Worm (Caenorhabditis elegans) whole organism, late embryonic: ENCODE measurements around the gene slc-17.4.
A peak's percentile ranks its signal among the peaks of the same experiment; 100 is the strongest.

Source experiments
- C08G9.2 ChIP-seq: sonication (generic microtip); optimal IDR thresholded peaks from 2 replicates; lab custom pipeline; 2016; ENCODE audit warnings: mild to moderate bottlenecking, missing genetic modification characterization, moderate library complexity, missing compliant biosample characterization
- C38D4.7 ChIP-seq: fragments of 200-800 bp; sonication (Bioruptor generic); optimal IDR thresholded peaks from 2 replicates; lab custom pipeline; 2018; ENCODE audit warnings: mild to moderate bottlenecking, missing genetic modification characterization, moderate library complexity, missing compliant biosample characterization
- F13H6.1 ChIP-seq: sonication (generic microtip); optimal IDR thresholded peaks from 2 replicates; lab custom pipeline; 2016; ENCODE audit warnings: missing genetic modification characterization, missing compliant biosample characterization
- K02D7.2 ChIP-seq: sonication (generic microtip); optimal IDR thresholded peaks from 2 replicates; lab custom pipeline; 2017; ENCODE audit warnings: mild to moderate bottlenecking, missing genetic modification characterization, missing compliant biosample characterization
- K09A11.1 ChIP-seq: sonication (generic microtip); optimal IDR thresholded peaks from 2 replicates; lab custom pipeline; 2017; ENCODE audit warnings: antibody characterized with exemption, mild to moderate bottlenecking, missing genetic modification characterization, missing compliant biosample characterization; ENCODE audit not compliant: insufficient read depth
- T23F11.4 ChIP-seq: fragments of 200-800 bp; sonication (Bioruptor generic); optimal IDR thresholded peaks from 2 replicates; lab custom pipeline; 2018; ENCODE audit warnings: mild to moderate bottlenecking, missing genetic modification characterization, missing compliant biosample characterization
- ceh-2 ChIP-seq: sonication (generic microtip); optimal IDR thresholded peaks from 2 replicates; lab custom pipeline; 2016; ENCODE audit warnings: missing genotype, missing genetic modification characterization, missing compliant biosample characterization
- ceh-22 ChIP-seq: sonication (generic microtip); optimal IDR thresholded peaks from 2 replicates; lab custom pipeline; 2017; ENCODE audit warnings: missing biosample characterization, missing genetic modification characterization
- ceh-24 ChIP-seq: sonication (generic microtip); optimal IDR thresholded peaks from 2 replicates; lab custom pipeline; 2016; ENCODE audit warnings: mild to moderate bottlenecking, missing genetic modification characterization, missing compliant biosample characterization
- ceh-30 ChIP-seq: fragments of 150-350 bp; optimal IDR thresholded peaks from 2 replicates; lab custom pipeline; 2014; ENCODE audit warnings: missing biosample characterization, missing genetic modification characterization
- ceh-45 ChIP-seq: fragments of 200-800 bp; sonication (Bioruptor generic); IDR thresholded peaks from 2 replicates; pipeline ENCODE4 v1.3.6; 2022; ENCODE audit warnings: missing genetic modification reagents, missing genetic modification characterization, missing compliant biosample characterization
- dmd-4 ChIP-seq: sonication (generic microtip); optimal IDR thresholded peaks from 2 replicates; lab custom pipeline; 2016; ENCODE audit warnings: borderline replicate concordance, missing genetic modification characterization, missing compliant biosample characterization
- elt-2 ChIP-seq: sonication (generic microtip); optimal IDR thresholded peaks from 2 replicates; lab custom pipeline; 2016; ENCODE audit warnings: missing genetic modification reagents, missing genetic modification characterization, missing compliant biosample characterization
- elt-4 ChIP-seq: sonication (generic microtip); optimal IDR thresholded peaks from 2 replicates; lab custom pipeline; 2016; ENCODE audit warnings: missing genetic modification characterization, missing compliant biosample characterization
- fkh-10 ChIP-seq: fragments of 150-350 bp; optimal IDR thresholded peaks from 2 replicates; lab custom pipeline; 2014; ENCODE audit warnings: missing biosample characterization, missing genetic modification reagents, missing genetic modification characterization
- fkh-6 ChIP-seq: sonication (generic microtip); optimal IDR thresholded peaks from 2 replicates; lab custom pipeline; 2016; ENCODE audit warnings: missing genetic modification characterization, missing compliant biosample characterization
- hlh-6 ChIP-seq: sonication (generic microtip); optimal IDR thresholded peaks from 2 replicates; lab custom pipeline; 2016; ENCODE audit warnings: missing genotype, missing genetic modification characterization, missing compliant biosample characterization
- lin-11 ChIP-seq: fragments of 200-800 bp; sonication (Bioruptor generic); optimal IDR thresholded peaks from 2 replicates; lab custom pipeline; 2018; ENCODE audit warnings: mild to moderate bottlenecking, missing genetic modification characterization, missing compliant biosample characterization
- nfya-1 ChIP-seq: sonication (generic microtip); optimal IDR thresholded peaks from 2 replicates; lab custom pipeline; 2017; ENCODE audit warnings: missing genetic modification characterization, mild to moderate bottlenecking, missing compliant biosample characterization, antibody characterized with exemption, moderate library complexity
- nhr-11 ChIP-seq: fragments of 150-350 bp; optimal IDR thresholded peaks from 2 replicates; lab custom pipeline; 2014; ENCODE audit warnings: missing biosample characterization, missing genetic modification characterization
- npax-4 ChIP-seq: sonication (generic microtip); optimal IDR thresholded peaks from 2 replicates; lab custom pipeline; 2016; ENCODE audit warnings: missing genetic modification characterization, missing compliant biosample characterization
- pag-3 ChIP-seq: sonication (generic microtip); optimal IDR thresholded peaks from 2 replicates; lab custom pipeline; 2016; ENCODE audit warnings: missing compliant biosample characterization, missing genetic modification characterization, borderline replicate concordance
- pax-1 ChIP-seq: fragments of 150-350 bp; optimal IDR thresholded peaks from 2 replicates; lab custom pipeline; 2014; ENCODE audit warnings: missing biosample characterization, missing genetic modification characterization
- pha-2 ChIP-seq: sonication (generic microtip); optimal IDR thresholded peaks from 2 replicates; lab custom pipeline; 2017; ENCODE audit warnings: mild to moderate bottlenecking, missing genetic modification characterization, missing compliant biosample characterization
- pha-4 ChIP-seq: fragments of 150-350 bp; optimal IDR thresholded peaks from 2 replicates; lab custom pipeline; 2018; ENCODE audit warnings: missing biosample characterization, missing genetic modification reagents, missing genetic modification characterization
- pros-1 ChIP-seq: fragments of 150-350 bp; optimal IDR thresholded peaks from 2 replicates; lab custom pipeline; 2014; ENCODE audit warnings: missing biosample characterization, missing genetic modification reagents, missing genetic modification characterization
- ref-2 ChIP-seq: sonication (generic microtip); optimal IDR thresholded peaks from 2 replicates; lab custom pipeline; 2016; ENCODE audit warnings: missing genetic modification characterization, missing compliant biosample characterization
- sdc-2 ChIP-seq: sonication (generic microtip); optimal IDR thresholded peaks from 2 replicates; lab custom pipeline; 2016; ENCODE audit warnings: missing genotype, missing genetic modification characterization, missing compliant biosample characterization
- sox-2 ChIP-seq: fragments of 200-800 bp; sonication (Bioruptor generic); IDR thresholded peaks from 2 replicates; pipeline ENCODE4 v1.3.6; 2022; ENCODE audit warnings: missing genetic modification reagents, missing genetic modification characterization, missing compliant biosample characterization
- syd-9 ChIP-seq: sonication (generic microtip); optimal IDR thresholded peaks from 2 replicates; lab custom pipeline; 2016; ENCODE audit warnings: mild to moderate bottlenecking, missing genetic modification characterization, moderate library complexity, missing compliant biosample characterization
- tbx-7 ChIP-seq: sonication (generic microtip); optimal IDR thresholded peaks from 2 replicates; lab custom pipeline; 2016; ENCODE audit warnings: missing genotype, missing genetic modification characterization, missing compliant biosample characterization
- ttx-3 ChIP-seq: sonication (generic microtip); optimal IDR thresholded peaks from 2 replicates; lab custom pipeline; 2016; ENCODE audit warnings: missing genetic modification reagents, missing genetic modification characterization, missing compliant biosample characterization
- unc-3 ChIP-seq, 2 experiments: fragments of 200-800 bp in 1 of 2; sonication (Bioruptor generic) in 1 of 2; sonication (generic microtip) in 1 of 2; conservative IDR thresholded peaks in 1 of 2; optimal IDR thresholded peaks in 1 of 2; 2 replicates each; pipeline versions ENCODE4 v1.3.6 to Lab custom; 2016 to 2022; ENCODE audit warnings: missing compliant biosample characterization in 2 of 2, missing genetic modification characterization in 2 of 2, missing genetic modification reagents in 1 of 2
- unc-42 ChIP-seq: sonication (generic microtip); optimal IDR thresholded peaks from 2 replicates; lab custom pipeline; 2016; ENCODE audit warnings: missing genotype, missing genetic modification characterization, missing compliant biosample characterization
- unc-55 ChIP-seq: sonication (generic microtip); optimal IDR thresholded peaks from 2 replicates; lab custom pipeline; 2017; ENCODE audit warnings: missing biosample characterization, missing genetic modification reagents, missing genetic modification characterization
- unc-86 ChIP-seq: sonication (generic microtip); optimal IDR thresholded peaks from 2 replicates; lab custom pipeline; 2016; ENCODE audit warnings: missing genetic modification characterization, missing compliant biosample characterization

The slc-17.4 gene

ce11 chrIV:17263714-17264113 lies 27.8 kb downstream of the slc-17.4 start:
- TF ChIP-seq dmd-4 (tag; lab: Kevin White, UChicago) (no peak), ceh-30 (tag; lab: Kevin White, UChicago) (no peak), lin-11 (tag; lab: Kevin White, UChicago) (no peak), elt-2 (tag; lab: Kevin White, UChicago) (peak; percentile 83), sdc-2 (tag; lab: Kevin White, UChicago) (no peak)

DNA sequence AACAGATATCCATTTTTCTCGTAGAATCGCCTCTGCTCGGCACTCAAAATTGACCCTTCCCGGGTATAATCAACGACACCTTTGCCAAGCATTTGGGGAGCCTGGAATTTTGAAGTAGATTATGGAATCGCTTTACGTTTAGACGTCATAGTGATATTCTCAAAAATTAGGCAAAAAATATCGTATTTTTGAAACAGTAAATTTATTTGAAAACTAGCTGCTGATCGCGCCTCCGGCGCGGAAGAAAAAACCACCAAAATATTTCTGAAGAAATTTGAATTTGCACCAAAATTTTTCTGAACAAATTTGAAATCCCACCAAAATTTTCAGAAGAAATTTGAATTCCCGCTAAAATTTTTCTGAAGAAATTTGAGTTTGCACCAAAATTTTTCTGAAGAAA lies 29.1 kb downstream of the slc-17.4 start, which contains the start of gene ZK550.6:
TSS of gene ZK550.6 (minus strand) at position 101 of the 400 bp plus-strand sequence.
- no peak for TF ChIP-seq lin-11 (tag; lab: Kevin White, UChicago)
- TF ChIP-seq F13H6.1 (tag; lab: Kevin White, UChicago): no peak
- no peak for TF ChIP-seq fkh-10 (GFP tag; lab: Kevin White, UChicago)
- TF ChIP-seq K02D7.2 (tag; lab: Kevin White, UChicago): no peak
- TF ChIP-seq syd-9 (tag; lab: Kevin White, UChicago): no peak
- TF ChIP-seq nhr-11 (tag; lab: Kevin White, UChicago): no peak
- TF ChIP-seq ref-2 (tag; lab: Kevin White, UChicago): no peak
- TF ChIP-seq tbx-7 (tag; lab: Kevin White, UChicago): no peak
- TF ChIP-seq unc-86 (tag; lab: Kevin White, UChicago): no peak
- TF ChIP-seq pha-4 (tag; lab: Kevin White, UChicago): no peak
- no peak for TF ChIP-seq ceh-2 (tag; lab: Kevin White, UChicago)
- TF ChIP-seq K09A11.1 (tag; lab: Kevin White, UChicago): no peak
- TF ChIP-seq pag-3 (tag; lab: Kevin White, UChicago): no peak
- TF ChIP-seq ttx-3 (tag; lab: Kevin White, UChicago): no peak
- no peak for TF ChIP-seq npax-4 (tag; lab: Kevin White, UChicago)

DNA sequence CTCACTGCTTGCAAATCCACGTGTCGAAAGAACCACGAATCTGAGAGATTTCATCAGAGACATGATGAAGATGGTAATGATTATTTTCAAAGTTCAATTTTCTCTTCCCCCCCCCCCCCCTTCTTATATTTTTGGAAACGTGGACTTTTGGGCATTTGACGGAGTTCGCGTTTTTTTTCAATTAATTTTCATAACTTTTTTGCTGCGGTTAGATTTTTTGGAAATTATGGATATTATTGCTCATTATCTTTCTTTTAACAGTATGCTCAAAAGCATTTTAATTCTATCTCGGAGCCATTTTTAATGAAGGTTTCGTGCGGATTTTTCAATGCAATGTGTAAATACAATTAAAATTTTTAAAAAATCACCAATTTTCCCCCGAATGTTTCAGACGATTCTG lies 32.2 kb downstream of the slc-17.4 start, which contains the start of gene phyh-1:
TSS of gene phyh-1 (minus strand) at position 101 of the 400 bp plus-strand sequence.
- no peak for TF ChIP-seq hlh-6 (tag; lab: Kevin White, UChicago)
- no peak for TF ChIP-seq ref-2 (tag; lab: Kevin White, UChicago)
- TF ChIP-seq syd-9 (tag; lab: Kevin White, UChicago): no peak
- no peak for TF ChIP-seq nfya-1
- TF ChIP-seq pros-1 (tag; lab: Kevin White, UChicago): no peak
- no peak for TF ChIP-seq pax-1 (tag; lab: Kevin White, UChicago)
- no peak for TF ChIP-seq F13H6.1 (tag; lab: Kevin White, UChicago)
- TF ChIP-seq T23F11.4: no peak
- no peak for TF ChIP-seq K09A11.1 (tag; lab: Kevin White, UChicago)
- TF ChIP-seq sox-2 (GFP tag; lab: Robert Waterston, UW): no peak
- TF ChIP-seq nhr-11 (tag; lab: Kevin White, UChicago): no peak

ce11 chrIV:17258824-17259223 lies 32.7 kb downstream of the slc-17.4 start:
- TF ChIP-seq ceh-24 (tag; lab: Kevin White, UChicago) (no peak), unc-3 (GFP tag; conservative IDR thresholded peaks at IDR 0.05; lab: Robert Waterston, UW) (no peak), unc-3 (tag; optimal IDR thresholded peaks at IDR 0.05; lab: Kevin White, UChicago) (no peak), syd-9 (tag; lab: Kevin White, UChicago) (no peak), fkh-10 (GFP tag; lab: Kevin White, UChicago) (no peak), pha-2 (tag; lab: Kevin White, UChicago) (no peak), sdc-2 (tag; lab: Kevin White, UChicago) (no peak), pros-1 (tag; lab: Kevin White, UChicago) (no peak), C38D4.7 (GFP tag; lab: Kevin White, UChicago) (no peak), unc-55 (GFP tag; lab: Kevin White, UChicago) (no peak), ceh-22 (tag; lab: Kevin White, UChicago) (no peak), ceh-45 (no peak), pax-1 (tag; lab: Kevin White, UChicago) (no peak), lin-11 (tag; lab: Kevin White, UChicago) (no peak), F13H6.1 (tag; lab: Kevin White, UChicago) (no peak), elt-4 (tag; lab: Kevin White, UChicago) (no peak), fkh-6 (tag; lab: Kevin White, UChicago) (no peak), unc-42 (tag; lab: Kevin White, UChicago) (no peak), ceh-2 (tag; lab: Kevin White, UChicago) (no peak), C08G9.2 (tag; lab: Kevin White, UChicago) (no peak)
